Worm (Caenorhabditis elegans): ENCODE results near the gene fbxa-164.

Gene fbxa-164

DNA sequence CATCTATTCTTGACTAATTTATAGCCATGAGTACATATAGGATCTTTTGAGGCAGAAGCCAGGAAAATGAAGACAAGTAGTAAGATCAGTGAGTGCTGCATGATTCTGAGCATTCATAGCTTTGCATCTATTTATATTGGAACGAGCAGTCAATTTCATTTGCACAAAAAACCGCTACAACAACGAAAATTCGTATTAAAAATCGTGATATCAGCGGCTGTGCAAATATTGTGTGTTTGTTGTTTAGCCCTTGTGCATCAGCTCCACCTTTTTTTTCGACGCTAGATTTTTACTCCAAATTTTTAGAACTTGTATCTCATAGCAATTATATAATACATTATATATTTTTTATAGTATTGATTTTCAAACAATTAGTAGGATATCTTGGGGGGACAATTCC, 29.7 kb downstream of the fbxa-164 start, which contains the start of gene clec-21:
clec-21 (minus strand) TSS at position 101 of the 400 bp plus-strand sequence.
- TF ChIP-seq nhr-25 (tag; optimal IDR thresholded peaks at IDR 0.05; ENCODE audit: borderline replicate concordance, insufficient read depth) (no peak), T20F7.1 (GFP tag; optimal IDR thresholded peaks at IDR 0.05) (no peak), F10B5.3 (tag; optimal IDR thresholded peaks at IDR 0.05) (no peak), lin-15B (tag; optimal IDR thresholded peaks at IDR 0.05) (no peak)

DNA sequence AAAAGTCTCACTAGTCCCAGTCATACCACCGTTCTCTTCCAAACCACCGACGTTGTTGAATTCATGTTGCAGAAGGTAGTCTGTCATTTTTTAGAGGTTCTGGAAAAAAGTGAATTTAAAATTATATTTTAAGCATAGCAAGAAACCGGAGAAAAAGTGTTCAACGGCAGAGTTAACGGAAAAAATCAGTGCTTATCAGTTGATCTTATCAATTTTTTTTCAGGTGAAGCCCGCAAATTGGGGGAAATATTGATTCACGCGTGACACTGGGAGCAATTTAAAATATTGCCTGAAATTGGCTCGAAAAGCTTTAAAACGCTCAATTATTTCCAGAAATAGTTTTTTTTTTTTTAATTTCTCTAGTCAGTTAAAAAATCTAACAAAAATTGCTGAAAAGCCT, 34.0 kb downstream of the fbxa-164 start, which contains the start of gene math-38:
math-38 (minus strand) TSS at position 101 of the 400 bp plus-strand sequence.
- TF ChIP-seq mdt-29 (GFP tag; IDR thresholded peaks at IDR 0.05), result no peak
- TF ChIP-seq ztf-11 (tag; optimal IDR thresholded peaks at IDR 0.05), result no peak
- TF ChIP-seq Y48G9A.11 (GFP tag; IDR thresholded peaks at IDR 0.05), result no peak
- TF ChIP-seq nhr-28 (tag; optimal IDR thresholded peaks at IDR 0.05), result peak; percentile 28
- peak; percentile 16 for TF ChIP-seq hlh-11 (tag; optimal IDR thresholded peaks at IDR 0.05)

DNA sequence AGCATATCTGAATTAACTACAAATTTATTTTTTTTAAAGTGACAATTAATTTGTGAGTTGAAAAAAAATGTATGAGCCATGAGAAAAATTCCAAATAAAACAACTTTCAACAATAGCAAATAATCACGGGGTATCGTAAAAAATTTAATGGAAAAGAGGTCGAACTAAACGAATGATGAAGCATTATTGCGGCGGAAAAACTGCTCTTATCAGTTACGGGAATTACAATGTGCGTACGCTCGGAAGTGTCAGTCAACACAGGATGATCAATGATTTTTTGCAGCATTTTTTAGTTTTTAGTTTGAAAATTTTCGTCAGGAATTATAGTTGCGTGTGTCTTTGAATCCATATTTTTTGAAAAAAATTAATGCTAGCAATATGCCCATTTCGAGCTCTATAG, 37.1 kb downstream of the fbxa-164 start:
- TF ChIP-seq unc-39 (tag; optimal IDR thresholded peaks at IDR 0.05) (no peak), pqm-1 (tag; optimal IDR thresholded peaks at IDR 0.05) (peak; percentile 92), hlh-11 (tag; optimal IDR thresholded peaks at IDR 0.05) (peak; percentile 30), daf-19 (GFP tag; conservative IDR thresholded peaks at IDR 0.05) (no peak), lin-39 (tag; optimal IDR thresholded peaks at IDR 0.05) (no peak), nhr-28 (tag; optimal IDR thresholded peaks at IDR 0.05) (peak; percentile 70), dmd-6 (GFP tag; IDR thresholded peaks at IDR 0.05) (peak; percentile 79)

DNA sequence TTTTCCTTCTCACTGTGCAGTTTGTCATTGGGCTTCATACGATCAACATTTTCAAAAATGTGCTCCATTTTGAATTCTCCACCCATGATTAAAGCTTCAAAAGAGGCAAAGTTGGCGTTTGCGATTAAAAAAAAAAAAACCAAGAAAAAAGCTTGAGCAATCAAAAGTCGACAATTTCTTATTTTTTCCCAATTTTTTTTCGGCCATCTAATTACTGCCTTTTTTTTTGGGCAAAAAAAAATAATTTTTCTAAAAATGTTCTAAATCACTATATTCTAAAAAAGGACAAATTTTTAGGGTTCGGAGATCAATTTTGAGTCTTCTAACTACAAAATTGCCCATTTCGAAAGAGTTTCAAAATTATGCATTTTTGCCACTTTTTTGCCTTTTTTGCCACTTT, 37.8 kb downstream of the fbxa-164 start, which contains the start of gene K05F6.10:
K05F6.10 (minus strand) TSS at position 101 of the 400 bp plus-strand sequence.
- TF ChIP-seq php-3 (GFP tag; IDR thresholded peaks at IDR 0.05) (no peak), D1046.2 (GFP tag; IDR thresholded peaks at IDR 0.05) (no peak), F37D6.2 (tag; optimal IDR thresholded peaks at IDR 0.05) (no peak), nhr-6 (tag; optimal IDR thresholded peaks at IDR 0.05) (no peak), rbr-2 (tag; optimal IDR thresholded peaks at IDR 0.05) (no peak), zag-1 (tag; optimal IDR thresholded peaks at IDR 0.05) (no peak), lin-39 (tag; optimal IDR thresholded peaks at IDR 0.05) (no peak), unc-39 (tag; optimal IDR thresholded peaks at IDR 0.05) (no peak), vab-7 (GFP tag; IDR thresholded peaks at IDR 0.05) (no peak), mdl-1 (tag; optimal IDR thresholded peaks at IDR 0.05) (no peak), nhr-111 (GFP tag; optimal IDR thresholded peaks at IDR 0.05) (no peak), nhr-77 (tag; optimal IDR thresholded peaks at IDR 0.05) (no peak), hif-1 (tag; optimal IDR thresholded peaks at IDR 0.05) (no peak), ztf-11 (tag; optimal IDR thresholded peaks at IDR 0.05) (no peak), ZK546.5 (tag; optimal IDR thresholded peaks at IDR 0.05) (no peak), arid-1 (GFP tag; conservative IDR thresholded peaks at IDR 0.05) (no peak), nhr-10 (tag; optimal IDR thresholded peaks at IDR 0.05) (no peak), madf-9 (GFP tag; conservative IDR thresholded peaks at IDR 0.05) (no peak), mxl-2 (GFP tag; conservative IDR thresholded peaks at IDR 0.05) (no peak)

DNA sequence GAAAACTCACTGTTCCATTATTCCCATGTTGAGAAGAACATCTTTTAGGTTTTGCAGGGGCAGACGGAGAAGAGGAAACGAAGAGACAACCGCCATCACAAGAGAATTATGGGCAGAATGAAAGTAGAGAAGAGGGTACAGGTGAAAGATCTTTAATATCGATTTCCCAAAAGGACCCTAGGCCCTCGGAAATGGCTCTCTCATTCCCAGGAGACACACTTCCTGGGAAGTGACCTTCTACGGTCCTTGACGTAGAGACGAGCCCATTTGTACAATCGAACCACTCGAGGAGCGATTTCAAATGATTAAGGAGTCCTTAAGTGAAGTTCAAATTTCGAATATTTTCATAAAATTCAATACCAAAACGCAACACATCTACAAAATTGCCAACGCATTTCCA, 42.8 kb downstream of the fbxa-164 start, which contains the start of gene fbxb-46:
fbxb-46 (minus strand) TSS at position 101 of the 400 bp plus-strand sequence.
- TF ChIP-seq cey-2 (tag; optimal IDR thresholded peaks at IDR 0.05; ENCODE audit: borderline replicate concordance, insufficient read depth) (no peak), mxl-2 (GFP tag; conservative IDR thresholded peaks at IDR 0.05) (no peak), vab-7 (GFP tag; IDR thresholded peaks at IDR 0.05) (no peak), mdl-1 (tag; optimal IDR thresholded peaks at IDR 0.05) (no peak), attf-4 (tag; optimal IDR thresholded peaks at IDR 0.05) (no peak), Y48G9A.11 (GFP tag; IDR thresholded peaks at IDR 0.05) (no peak), jun-1 (tag; optimal IDR thresholded peaks at IDR 0.05) (no peak), lsy-2 (tag; optimal IDR thresholded peaks at IDR 0.05) (no peak), hif-1 (tag; optimal IDR thresholded peaks at IDR 0.05) (no peak), unc-39 (tag; optimal IDR thresholded peaks at IDR 0.05) (no peak), hmg-1.1 (GFP tag; IDR thresholded peaks at IDR 0.05) (no peak), F44E2.7 (GFP tag; IDR thresholded peaks at IDR 0.05) (no peak), nhr-48 (tag; optimal IDR thresholded peaks at IDR 0.05) (no peak), lir-3 (tag; optimal IDR thresholded peaks at IDR 0.05) (no peak), spr-3 (GFP tag; optimal IDR thresholded peaks at IDR 0.05) (no peak), ceh-62 (tag; optimal IDR thresholded peaks at IDR 0.05) (no peak), daf-12 (tag; optimal IDR thresholded peaks at IDR 0.05) (no peak), D1046.2 (GFP tag; IDR thresholded peaks at IDR 0.05) (no peak)
